Worm (Caenorhabditis elegans): ENCODE data around the gene R05G6.4.

The R05G6.4 gene

ce11 chrIV:7554351-7554750 is 41.3 kb downstream of the R05G6.4 start, which contains the start of gene F49E8.6:
Gene F49E8.6, minus strand, starts transcription at chrIV:7554667.
- TF ChIP-seq ceh-34 (tag; optimal IDR thresholded peaks at IDR 0.05) (no peak), hlh-15 (tag; optimal IDR thresholded peaks at IDR 0.05) (no peak), hlh-6 (tag; optimal IDR thresholded peaks at IDR 0.05) (no peak), nhr-232 (tag; optimal IDR thresholded peaks at IDR 0.05) (no peak), sox-2 (GFP tag; IDR thresholded peaks at IDR 0.05) (no peak), ceh-18 (tag; optimal IDR thresholded peaks at IDR 0.05) (no peak), ceh-22 (tag; optimal IDR thresholded peaks at IDR 0.05) (no peak), pha-4 (tag; optimal IDR thresholded peaks at IDR 0.05) (no peak), ttx-3 (tag; optimal IDR thresholded peaks at IDR 0.05) (no peak)

- TF ChIP-seq ttx-3 (tag; optimal IDR thresholded peaks at IDR 0.05) (no peak), pqm-1 (tag; optimal IDR thresholded peaks at IDR 0.05) (no peak), syd-9 (tag; optimal IDR thresholded peaks at IDR 0.05) (no peak), pha-4 (tag; optimal IDR thresholded peaks at IDR 0.05) (no peak), che-1 (tag; optimal IDR thresholded peaks at IDR 0.05) (no peak), sdc-2 (tag; optimal IDR thresholded peaks at IDR 0.05) (no peak), npax-4 (tag; optimal IDR thresholded peaks at IDR 0.05) (no peak), ceh-48 (tag; optimal IDR thresholded peaks at IDR 0.05) (no peak), unc-55 (GFP tag; optimal IDR thresholded peaks at IDR 0.05) (no peak), elt-2 (tag; optimal IDR thresholded peaks at IDR 0.05) (no peak)
Observed at ce11 chrIV:7556265-7556866, 43.3 kb downstream of the R05G6.4 start, which contains the start of the genes F49E8.7, F49E8.8 and nprl-2. Gene F49E8.7, minus strand, starts transcription at chrIV:7556365. Gene F49E8.8, plus strand, starts transcription at chrIV:7556637. Gene nprl-2, plus strand, starts transcription at chrIV:7556816.

- no peak for TF ChIP-seq pag-3 (tag; optimal IDR thresholded peaks at IDR 0.05; ENCODE audit: borderline replicate concordance)
- TF ChIP-seq sdc-2 (tag; optimal IDR thresholded peaks at IDR 0.05) = no peak
- TF ChIP-seq ref-2 (tag; optimal IDR thresholded peaks at IDR 0.05) = no peak
- no peak for TF ChIP-seq ceh-6 (GFP tag; optimal IDR thresholded peaks at IDR 0.05)
- TF ChIP-seq elt-4 (tag; optimal IDR thresholded peaks at IDR 0.05) = no peak
- no peak for TF ChIP-seq hlh-8 (tag; optimal IDR thresholded peaks at IDR 0.05)
- no peak for TF ChIP-seq ceh-30 (tag; optimal IDR thresholded peaks at IDR 0.05)
- no peak for TF ChIP-seq eyg-1 (tag; optimal IDR thresholded peaks at IDR 0.05)
- no peak for TF ChIP-seq dmd-4 (tag; optimal IDR thresholded peaks at IDR 0.05; ENCODE audit: borderline replicate concordance)
- TF ChIP-seq ceh-31 (tag; optimal IDR thresholded peaks at IDR 0.05) = no peak
- TF ChIP-seq syd-9 (tag; optimal IDR thresholded peaks at IDR 0.05) = no peak
- TF ChIP-seq T23F11.4 (GFP tag; optimal IDR thresholded peaks at IDR 0.05) = no peak
- no peak for TF ChIP-seq ceh-9 (tag; optimal IDR thresholded peaks at IDR 0.05)
- TF ChIP-seq ets-4 (tag; optimal IDR thresholded peaks at IDR 0.05) = no peak
- no peak for TF ChIP-seq ceh-22 (tag; optimal IDR thresholded peaks at IDR 0.05)
- no peak for TF ChIP-seq dve-1 (tag; optimal IDR thresholded peaks at IDR 0.05)
Observed at ce11 chrIV:7558653-7559052, 45.6 kb downstream of the R05G6.4 start.

- TF ChIP-seq pros-1 (tag; optimal IDR thresholded peaks at IDR 0.05) (no peak), eyg-1 (tag; optimal IDR thresholded peaks at IDR 0.05) (no peak), ama-1 (optimal IDR thresholded peaks at IDR 0.05) (no peak), ceh-34 (tag; optimal IDR thresholded peaks at IDR 0.05) (no peak), ceh-45 (GFP tag; IDR thresholded peaks at IDR 0.05) (no peak), ceh-19 (GFP tag; optimal IDR thresholded peaks at IDR 0.05) (no peak), pat-9 (tag; optimal IDR thresholded peaks at IDR 0.05) (no peak), che-1 (tag; optimal IDR thresholded peaks at IDR 0.05) (no peak), nhr-11 (tag; optimal IDR thresholded peaks at IDR 0.05) (no peak), fkh-6 (tag; optimal IDR thresholded peaks at IDR 0.05) (no peak), odd-2 (tag; optimal IDR thresholded peaks at IDR 0.05) (no peak), ceh-48 (tag; optimal IDR thresholded peaks at IDR 0.05) (no peak), F13H6.1 (tag; optimal IDR thresholded peaks at IDR 0.05) (no peak), Y22D7AL.16 (tag; optimal IDR thresholded peaks at IDR 0.05) (no peak), ref-2 (tag; optimal IDR thresholded peaks at IDR 0.05) (no peak)
Observed at ce11 chrIV:7559237-7559636, 46.2 kb downstream of the R05G6.4 start.

Measured in whole organism, late embryonic.